Fruit fly (Drosophila melanogaster): ENCODE results near the gene hng3.
A peak's percentile ranks its signal among the peaks of the same experiment; 100 is the strongest.

hng3 gene

DNA sequence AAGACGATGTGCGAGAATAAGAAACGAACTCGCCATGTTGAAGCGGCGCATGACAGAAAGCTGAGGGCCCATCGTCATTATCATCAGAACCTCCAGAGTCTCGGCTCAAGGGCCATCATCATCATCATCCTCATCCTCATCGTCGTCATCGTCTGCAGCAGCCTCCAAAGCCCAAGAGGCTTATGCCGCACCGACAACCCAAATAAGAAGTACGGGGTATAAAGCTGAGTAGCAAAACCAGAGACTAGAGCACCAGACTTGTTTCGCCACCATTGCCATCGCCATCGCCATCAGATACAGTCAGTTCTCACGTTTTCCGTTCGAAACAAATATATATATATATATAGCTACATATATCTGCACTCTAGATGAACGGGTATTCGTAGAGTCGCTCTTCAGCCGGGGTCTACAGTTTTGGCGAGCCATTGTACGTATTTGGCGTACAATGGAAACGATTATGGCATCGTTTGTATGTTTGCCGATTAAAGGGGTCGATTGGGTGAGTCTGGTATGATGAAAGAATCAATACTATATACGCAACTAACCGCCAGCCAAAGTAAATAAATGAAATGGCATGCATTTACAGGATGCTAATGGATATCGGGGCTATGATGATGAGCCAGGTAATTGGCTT is 52.0 kb downstream of the hng3 start:
- TF ChIP-seq tai (GFP tag; optimal IDR thresholded peaks at IDR 0.05) = no peak
- TF ChIP-seq rgr (GFP tag; optimal IDR thresholded peaks at IDR 0.05) = no peak

DNA sequence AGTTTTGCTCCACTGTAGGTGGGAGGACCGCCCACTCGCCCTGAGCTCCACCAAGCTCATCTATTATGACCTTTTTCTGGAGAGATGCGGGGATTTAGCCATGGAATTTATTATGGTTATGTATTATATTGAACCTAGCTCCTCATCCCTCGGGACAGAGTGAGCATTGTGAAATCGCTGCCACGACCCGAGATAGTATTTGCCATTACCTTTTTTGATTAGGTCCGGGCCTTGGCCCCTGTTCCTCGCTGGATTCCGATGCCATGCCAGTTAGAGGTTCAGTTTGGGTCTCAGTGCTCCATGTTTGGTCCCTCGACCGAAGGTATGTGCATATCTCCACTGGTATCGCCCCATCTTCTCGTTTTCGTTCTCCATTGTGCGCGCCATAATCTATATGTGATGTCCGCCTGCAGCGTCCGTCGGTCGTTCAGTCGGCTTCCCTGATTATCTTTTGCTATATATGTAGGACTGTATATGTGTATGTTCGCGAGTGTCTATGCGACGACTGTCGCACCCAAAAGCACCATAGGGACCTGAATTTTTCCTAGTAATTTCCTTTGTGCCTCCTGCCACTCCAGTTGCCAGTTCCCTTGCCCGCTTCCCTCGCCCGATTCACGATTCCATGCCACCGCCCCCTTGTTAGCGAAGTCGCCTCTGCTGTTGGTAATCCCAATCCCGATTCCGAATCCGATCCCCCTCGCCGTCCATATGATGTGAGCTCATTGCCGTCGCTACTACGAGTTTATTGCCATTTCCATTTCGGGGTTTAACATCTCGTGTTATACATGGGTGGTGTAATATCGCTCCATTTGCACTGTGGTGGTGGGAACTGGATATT is 53.3 kb downstream of the hng3 start:
- no peak for TF ChIP-seq N (GFP tag; optimal IDR thresholded peaks at IDR 0.05)
- no peak for TF ChIP-seq jim (GFP tag; optimal IDR thresholded peaks at IDR 0.05)
- no peak for TF ChIP-seq ey (GFP tag; optimal IDR thresholded peaks at IDR 0.05)
- TF ChIP-seq HLH106 (tag; optimal IDR thresholded peaks at IDR 0.05) = no peak
- no peak for TF ChIP-seq sv (GFP tag; optimal IDR thresholded peaks at IDR 0.05)
- no peak for TF ChIP-seq psq (GFP tag; optimal IDR thresholded peaks at IDR 0.05)
- no peak for TF ChIP-seq Dfd (GFP tag; optimal IDR thresholded peaks at IDR 0.05)
- TF ChIP-seq sage (GFP tag; optimal IDR thresholded peaks at IDR 0.05) = no peak
- TF ChIP-seq tai (GFP tag; optimal IDR thresholded peaks at IDR 0.05) = no peak

DNA sequence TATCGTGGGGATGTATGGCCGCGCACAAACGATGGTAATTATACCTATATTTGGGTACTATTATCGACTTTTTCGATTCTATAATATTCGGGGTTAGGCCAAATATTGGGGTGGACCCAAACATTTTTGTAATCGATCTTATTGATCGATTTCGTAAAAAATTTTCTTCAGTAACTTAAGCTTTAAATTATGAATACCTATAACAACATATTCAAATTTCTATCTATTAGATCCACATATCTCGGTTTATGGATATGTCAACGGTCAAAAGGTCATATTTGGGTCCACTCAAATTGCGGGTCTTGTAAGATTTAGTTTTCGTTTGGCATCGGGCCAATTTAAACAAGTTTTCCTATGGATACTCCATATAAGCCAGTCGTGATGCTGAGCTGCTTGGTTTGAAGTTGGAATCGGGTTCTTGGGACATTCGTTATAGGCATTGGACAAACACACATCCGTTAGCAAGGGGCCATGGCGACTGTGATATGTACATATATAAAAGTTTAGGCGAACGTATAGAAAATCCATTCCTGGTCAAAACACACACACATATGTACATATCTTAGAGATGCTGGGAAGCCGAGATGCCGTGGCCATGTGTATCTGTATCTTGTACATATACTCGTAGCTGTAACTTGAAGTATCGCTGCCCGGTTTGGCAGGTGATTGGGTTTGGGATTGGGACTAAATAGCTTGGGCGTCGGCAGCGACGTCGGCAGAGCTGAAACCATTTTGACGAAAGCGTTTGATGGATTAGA is 55.0 kb downstream of the hng3 start:
- TF ChIP-seq dmrt93B (GFP tag; optimal IDR thresholded peaks at IDR 0.05) = no peak
- TF ChIP-seq brk (GFP tag; optimal IDR thresholded peaks at IDR 0.05) = no peak
- TF ChIP-seq HLH106 (tag; optimal IDR thresholded peaks at IDR 0.05) = peak; percentile 29
- no peak for TF ChIP-seq Sp1 (GFP tag; optimal IDR thresholded peaks at IDR 0.05)
- peak; percentile 35 for TF ChIP-seq sv (GFP tag; optimal IDR thresholded peaks at IDR 0.05)
- TF ChIP-seq jim (GFP tag; optimal IDR thresholded peaks at IDR 0.05) = no peak
- TF ChIP-seq br (GFP tag; optimal IDR thresholded peaks at IDR 0.05) = no peak
- TF ChIP-seq rgr (GFP tag; optimal IDR thresholded peaks at IDR 0.05) = peak; percentile 12
- no peak for TF ChIP-seq Dif (GFP tag; optimal IDR thresholded peaks at IDR 0.05; ENCODE audit: partially characterized antibody)
- TF ChIP-seq Hnf4 (GFP tag; optimal IDR thresholded peaks at IDR 0.05) = no peak
- no peak for TF ChIP-seq woc (GFP tag; optimal IDR thresholded peaks at IDR 0.05)
- TF ChIP-seq ey (GFP tag; optimal IDR thresholded peaks at IDR 0.05) = peak; percentile 12
- TF ChIP-seq foxo (GFP tag; optimal IDR thresholded peaks at IDR 0.05) = peak in 1 of 2 experiments; percentile 12

DNA sequence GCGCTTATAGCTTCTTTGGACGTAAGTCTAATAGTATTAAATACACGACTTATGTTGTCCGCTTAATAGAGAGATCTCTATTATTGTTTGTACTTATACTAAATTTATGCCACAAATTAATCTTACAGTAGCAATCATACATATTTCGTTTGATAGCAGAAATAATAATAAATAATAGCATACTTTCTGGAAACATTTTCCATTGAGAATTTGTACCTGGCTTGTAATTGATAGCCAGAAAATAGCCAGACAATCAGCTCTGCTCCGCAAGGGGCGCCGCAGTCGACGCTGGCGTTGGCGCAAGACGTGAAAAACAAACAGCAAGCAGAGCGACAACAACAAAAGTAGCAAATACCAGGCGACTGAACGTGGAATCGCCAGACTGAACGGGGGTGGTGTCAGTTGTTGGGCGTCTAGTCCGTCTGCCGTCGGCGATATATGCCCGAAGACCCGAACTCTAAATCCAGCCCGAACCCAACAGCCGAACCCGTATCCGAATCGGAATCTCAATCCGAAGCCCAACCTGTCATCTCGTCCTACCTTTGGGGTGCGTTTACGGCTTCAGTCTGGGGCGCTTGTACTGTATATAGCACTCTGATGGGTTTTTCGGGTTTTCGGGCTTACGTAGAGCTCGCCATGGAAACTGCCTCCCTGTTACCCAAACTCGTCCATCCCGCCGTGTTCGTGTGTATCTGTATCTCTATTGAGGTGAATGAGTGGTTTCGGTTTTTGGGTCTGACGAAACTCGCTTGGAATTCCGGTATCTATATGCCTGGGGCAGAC is 55.7 kb downstream of the hng3 start:
- TF ChIP-seq dsf (GFP tag; optimal IDR thresholded peaks at IDR 0.05; ENCODE audit: borderline replicate concordance) (no peak), ey (GFP tag; optimal IDR thresholded peaks at IDR 0.05) (peak; percentile 35), jim (GFP tag; optimal IDR thresholded peaks at IDR 0.05) (no peak), CG32264 (GFP tag; optimal IDR thresholded peaks at IDR 0.05) (no peak), Vsx2 (GFP tag; optimal IDR thresholded peaks at IDR 0.05; ENCODE audit: partially characterized antibody) (no peak), Hr83 (GFP tag; optimal IDR thresholded peaks at IDR 0.05; ENCODE audit: poor library complexity, severe bottlenecking) (no peak), brk (GFP tag; optimal IDR thresholded peaks at IDR 0.05) (no peak), fru (GFP tag; optimal IDR thresholded peaks at IDR 0.05) (peak; percentile 49), GATAd (GFP tag; optimal IDR thresholded peaks at IDR 0.05) (no peak), usp (GFP tag; optimal IDR thresholded peaks at IDR 0.05) (no peak), Myc (optimal IDR thresholded peaks at IDR 0.05) (peak; percentile 94), Hnf4 (GFP tag; optimal IDR thresholded peaks at IDR 0.05) (no peak), dl (GFP tag; optimal IDR thresholded peaks at IDR 0.05; ENCODE audit: insufficient read depth in 1 of 2, partially characterized antibody in 2 of 2) (no peak), rgr (GFP tag; optimal IDR thresholded peaks at IDR 0.05) (peak; percentile 20), sv (GFP tag; optimal IDR thresholded peaks at IDR 0.05) (peak; percentile 33), Rel (GFP tag; optimal IDR thresholded peaks at IDR 0.05) (no peak), Rel (tag; optimal IDR thresholded peaks at IDR 0.05) (no peak), CG9705 (GFP tag; optimal IDR thresholded peaks at IDR 0.05) (no peak), Abd-B (GFP tag; optimal IDR thresholded peaks at IDR 0.05) (no peak), br (GFP tag; optimal IDR thresholded peaks at IDR 0.05) (peak; percentile 47), Sp1 (GFP tag; optimal IDR thresholded peaks at IDR 0.05) (peak; percentile 42), HLH106 (tag; optimal IDR thresholded peaks at IDR 0.05) (peak; percentile 24), psq (GFP tag; optimal IDR thresholded peaks at IDR 0.05) (peak; percentile 32), CrebA (GFP tag; optimal IDR thresholded peaks at IDR 0.05; ENCODE audit: borderline replicate concordance) (no peak), Dif (GFP tag; optimal IDR thresholded peaks at IDR 0.05; ENCODE audit: partially characterized antibody) (no peak), Mio (GFP tag; optimal IDR thresholded peaks at IDR 0.05) (no peak), dmrt93B (GFP tag; optimal IDR thresholded peaks at IDR 0.05) (peak; percentile 10), OdsH (GFP tag; optimal IDR thresholded peaks at IDR 0.05) (peak; percentile 38), h (GFP tag; optimal IDR thresholded peaks at IDR 0.05) (peak; percentile 55), lola (GFP tag; optimal IDR thresholded peaks at IDR 0.05) (no peak), foxo (GFP tag; optimal IDR thresholded peaks at IDR 0.05) (peak in 1 of 2 experiments; percentile 59), woc (GFP tag; optimal IDR thresholded peaks at IDR 0.05) (peak; percentile 83)
